Worm (Caenorhabditis elegans) whole organism, L2 larva: ENCODE measurements around the gene srbc-59.

Experiments used
- ama-1 ChIP-seq: fragments of 150-350 bp; optimal IDR thresholded peaks from 2 replicates; lab custom pipeline; 2018; ENCODE audit warnings: inconsistent platforms
- blmp-1 ChIP-seq: sonication (generic microtip); optimal IDR thresholded peaks from 2 replicates; lab custom pipeline; 2017; ENCODE audit warnings: missing genetic modification characterization, mild to moderate bottlenecking, missing compliant biosample characterization, antibody characterized with exemption, moderate library complexity; ENCODE audit not compliant: insufficient read depth
- lin-13 ChIP-seq: fragments of 150-350 bp; optimal IDR thresholded peaks from 2 replicates; lab custom pipeline; 2014; ENCODE audit warnings: missing biosample characterization, missing genetic modification reagents, missing genetic modification characterization
- lin-39 ChIP-seq: fragments of 150-350 bp; optimal IDR thresholded peaks from 2 replicates; lab custom pipeline; 2014; ENCODE audit warnings: missing biosample characterization, missing genetic modification reagents, missing genetic modification characterization
- nhr-11 ChIP-seq: fragments of 150-350 bp; optimal IDR thresholded peaks from 2 replicates; lab custom pipeline; 2014; ENCODE audit warnings: missing biosample characterization, missing genetic modification characterization
- nhr-6 ChIP-seq: fragments of 150-350 bp; optimal IDR thresholded peaks from 2 replicates; lab custom pipeline; 2014; ENCODE audit warnings: missing biosample characterization, missing genetic modification characterization
- nhr-77 ChIP-seq: fragments of 150-350 bp; optimal IDR thresholded peaks from 2 replicates; lab custom pipeline; 2014; ENCODE audit warnings: missing biosample characterization, missing genetic modification characterization
- peb-1 ChIP-seq: fragments of 150-350 bp; optimal IDR thresholded peaks from 2 replicates; lab custom pipeline; 2014; ENCODE audit warnings: missing biosample characterization, missing genetic modification characterization
- skn-1 ChIP-seq: sonication (generic microtip); optimal IDR thresholded peaks from 2 replicates; lab custom pipeline; 2017; ENCODE audit warnings: missing biosample characterization, missing genetic modification characterization
- snpc-4 ChIP-seq: fragments of 150-350 bp; optimal IDR thresholded peaks from 2 replicates; lab custom pipeline; 2014; ENCODE audit warnings: missing biosample characterization, missing genetic modification characterization
- unc-62 ChIP-seq: fragments of 150-350 bp; optimal IDR thresholded peaks from 2 replicates; lab custom pipeline; 2014; ENCODE audit warnings: missing biosample characterization, missing genetic modification reagents, missing genetic modification characterization

ce11 chrV:728822-729493, 49.5 kb upstream of the srbc-59 start:
- no peak for TF ChIP-seq nhr-11 (tag; lab: Kevin White, UChicago)
- peak; percentile 74 for TF ChIP-seq ama-1
- peak; percentile 49 for TF ChIP-seq nhr-6
- TF ChIP-seq peb-1 (tag; lab: Kevin White, UChicago), result no peak
- peak; percentile 42 for TF ChIP-seq lin-13 (GFP tag; lab: Kevin White, UChicago)
- TF ChIP-seq skn-1, result no peak
- no peak for TF ChIP-seq lin-39 (tag; lab: Kevin White, UChicago)
- TF ChIP-seq unc-62, result no peak
- TF ChIP-seq snpc-4 (tag; lab: Kevin White, UChicago), result no peak
- no peak for TF ChIP-seq nhr-77 (tag; lab: Kevin White, UChicago)
- TF ChIP-seq blmp-1 (tag; lab: Kevin White, UChicago), result no peak
